Fruit fly (Drosophila melanogaster): ENCODE measurements around the gene Abcd3.
A peak's percentile ranks its signal among the peaks of the same experiment; 100 is the strongest.

Abcd3 gene

DNA sequence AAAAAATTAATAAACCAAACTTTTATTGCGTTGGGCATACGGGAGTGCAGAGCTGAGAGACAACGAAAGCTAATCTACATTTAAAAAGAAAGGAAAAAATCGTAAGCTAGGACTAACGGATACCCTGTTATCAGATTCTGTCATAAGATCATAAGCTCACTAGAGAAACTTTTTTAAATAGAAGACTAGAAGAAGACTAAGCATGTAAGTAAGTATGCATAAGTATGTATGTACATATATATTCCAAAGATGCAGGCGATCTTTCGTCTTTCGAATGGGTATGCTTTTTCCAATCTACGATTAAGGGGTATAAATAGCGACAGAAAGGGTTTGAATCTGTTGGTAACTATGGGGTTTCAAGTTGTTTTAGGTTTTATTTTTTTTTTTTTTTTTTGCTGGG is 34.3 kb downstream of the Abcd3 start (continued):
- no peak for TF ChIP-seq CG6254 (GFP tag; optimal IDR thresholded peaks at IDR 0.05)
- no peak for TF ChIP-seq ro (GFP tag; IDR thresholded peaks at IDR 0.05)
- no peak for TF ChIP-seq CG12236 (GFP tag; optimal IDR thresholded peaks at IDR 0.05)
- no peak for TF ChIP-seq CG11560 (tag; IDR thresholded peaks at IDR 0.05)
- no peak for TF ChIP-seq kay (GFP tag; optimal IDR thresholded peaks at IDR 0.05)
- no peak for TF ChIP-seq Bgb (GFP tag; IDR thresholded peaks at IDR 0.05; ENCODE audit: partially characterized antibody)
- TF ChIP-seq CG17385 (GFP tag; optimal IDR thresholded peaks at IDR 0.05), result no peak
- no peak for TF ChIP-seq slbo (GFP tag; IDR thresholded peaks at IDR 0.05)
- no peak for TF ChIP-seq Lim3 (GFP tag; IDR thresholded peaks at IDR 0.05)
- no peak for TF ChIP-seq Mrtf (GFP tag; IDR thresholded peaks at IDR 0.05)
- peak; percentile 71 for TF ChIP-seq Xrp1 (GFP tag; IDR thresholded peaks at IDR 0.05)
- TF ChIP-seq Awh (GFP tag; IDR thresholded peaks at IDR 0.05), result 0 out of 2 replicates have a peak, but pooled peaks have one; percentile 8
- no peak for TF ChIP-seq prd (optimal IDR thresholded peaks at IDR 0.05)
- TF ChIP-seq prd (GFP tag; IDR thresholded peaks at IDR 0.05), result peak; percentile 56; the same call in 2 of the 3 replicates
- TF ChIP-seq CG1024 (GFP tag; IDR thresholded peaks at IDR 0.05), result peak; percentile 39; the same call in 1 of the 2 replicates
- TF ChIP-seq zen2 (GFP tag; IDR thresholded peaks at IDR 0.05; ENCODE audit: partially characterized antibody), result no peak
- TF ChIP-seq CG3995 (GFP tag; optimal IDR thresholded peaks at IDR 0.05), result no peak
- TF ChIP-seq CG12104 (GFP tag; optimal IDR thresholded peaks at IDR 0.05), result no peak
- no peak for TF ChIP-seq disco-r (GFP tag; optimal IDR thresholded peaks at IDR 0.05)
- TF ChIP-seq CG31365 (tag; optimal IDR thresholded peaks at IDR 0.05), result no peak
- no peak for TF ChIP-seq Rx (GFP tag; IDR thresholded peaks at IDR 0.05)
- no peak for TF ChIP-seq CG18476 (GFP tag; optimal IDR thresholded peaks at IDR 0.05)
- TF ChIP-seq HLHmδ (GFP tag; optimal IDR thresholded peaks at IDR 0.05), result no peak
- TF ChIP-seq CG9727 (GFP tag; optimal IDR thresholded peaks at IDR 0.05), result no peak
- no peak for TF ChIP-seq CG10654 (GFP tag; optimal IDR thresholded peaks at IDR 0.05)
- TF ChIP-seq twi (tag; optimal IDR thresholded peaks at IDR 0.05), result no peak
- no peak for TF ChIP-seq CG4854 (GFP tag; optimal IDR thresholded peaks at IDR 0.05)
- no peak for TF ChIP-seq Mad (GFP tag; optimal IDR thresholded peaks at IDR 0.05)
- TF ChIP-seq CG17186 (GFP tag; optimal IDR thresholded peaks at IDR 0.05), result no peak
- no peak for TF ChIP-seq CG9797 (GFP tag; optimal IDR thresholded peaks at IDR 0.05)
- TF ChIP-seq Lpt (GFP tag; optimal IDR thresholded peaks at IDR 0.05), result no peak
- no peak for TF ChIP-seq dati (GFP tag; IDR thresholded peaks at IDR 0.05)
- TF ChIP-seq trh (GFP tag; optimal IDR thresholded peaks at IDR 0.05), result no peak
- no peak for TF ChIP-seq CG8478 (optimal IDR thresholded peaks at IDR 0.05)
- no peak for TF ChIP-seq chm (GFP tag; IDR thresholded peaks at IDR 0.05)
- no peak for TF ChIP-seq fu2 (GFP tag; optimal IDR thresholded peaks at IDR 0.05)
- TF ChIP-seq Nf-YB (GFP tag; optimal IDR thresholded peaks at IDR 0.05), result no peak
- TF ChIP-seq trem (tag; optimal IDR thresholded peaks at IDR 0.05), result peak; percentile 15
- TF ChIP-seq chinmo (GFP tag; IDR thresholded peaks at IDR 0.05; ENCODE audit: partially characterized antibody), result no peak
- no peak for TF ChIP-seq slou (GFP tag; optimal IDR thresholded peaks at IDR 0.05)
- no peak for TF ChIP-seq CG14014 (GFP tag; IDR thresholded peaks at IDR 0.05)
- TF ChIP-seq kni (GFP tag; optimal IDR thresholded peaks at IDR 0.05), result no peak
- no peak for TF ChIP-seq hbn (GFP tag; IDR thresholded peaks at IDR 0.05; ENCODE audit: partially characterized antibody)
- no peak for TF ChIP-seq pfk (GFP tag; optimal IDR thresholded peaks at IDR 0.05)
- no peak for TF ChIP-seq NC2β (GFP tag; optimal IDR thresholded peaks at IDR 0.05)
- no peak for TF ChIP-seq ind (GFP tag; optimal IDR thresholded peaks at IDR 0.05)
- no peak for TF ChIP-seq CG18619 (GFP tag; optimal IDR thresholded peaks at IDR 0.05)
- TF ChIP-seq CG9609 (GFP tag; optimal IDR thresholded peaks at IDR 0.05), result no peak
- no peak for TF ChIP-seq CG10462 (GFP tag; optimal IDR thresholded peaks at IDR 0.05)
- no peak for TF ChIP-seq CG7987 (GFP tag; optimal IDR thresholded peaks at IDR 0.05)
- no peak for TF ChIP-seq CG14050 (GFP tag; IDR thresholded peaks at IDR 0.05)
- TF ChIP-seq mld (GFP tag; IDR thresholded peaks at IDR 0.05; ENCODE audit: partially characterized antibody), result no peak
- TF ChIP-seq C15 (GFP tag; IDR thresholded peaks at IDR 0.05), result no peak
